Worm (Caenorhabditis elegans) whole organism, L3 larva: Measurements from ENCODE around the gene F53F4.1.

Experiments
- ZK546.5 ChIP-seq: sonication (generic microtip); optimal IDR thresholded peaks from 2 replicates; lab custom pipeline; 2017; ENCODE audit warnings: missing biosample characterization, missing genetic modification characterization
- aly-2 ChIP-seq: fragments of 150-350 bp; optimal IDR thresholded peaks from 2 replicates; lab custom pipeline; 2014; ENCODE audit warnings: missing biosample characterization, missing genetic modification characterization
- ama-1 ChIP-seq: fragments of 150-350 bp; optimal IDR thresholded peaks from 2 replicates; lab custom pipeline; 2018
- ceh-16 ChIP-seq: sonication (generic microtip); optimal IDR thresholded peaks from 2 replicates; lab custom pipeline; 2017; ENCODE audit warnings: missing biosample characterization, missing genetic modification characterization
- ceh-28 ChIP-seq: fragments of 150-350 bp; optimal IDR thresholded peaks from 2 replicates; lab custom pipeline; 2014; ENCODE audit warnings: missing biosample characterization, missing genetic modification reagents, missing genetic modification characterization
- ceh-9 ChIP-seq: sonication (generic microtip); optimal IDR thresholded peaks from 2 replicates; lab custom pipeline; 2018; ENCODE audit warnings: missing biosample characterization, missing genetic modification characterization
- egl-27 ChIP-seq: sonication (generic microtip); optimal IDR thresholded peaks from 4 replicates; lab custom pipeline; 2017; ENCODE audit warnings: missing biosample characterization, missing genetic modification reagents, missing genetic modification characterization
- egl-5 ChIP-seq: fragments of 150-350 bp; optimal IDR thresholded peaks from 2 replicates; lab custom pipeline; 2017; ENCODE audit warnings: missing biosample characterization, missing genetic modification reagents, missing genetic modification characterization, inconsistent platforms
- elt-2 ChIP-seq: sonication (generic microtip); optimal IDR thresholded peaks from 2 replicates; lab custom pipeline; 2016; ENCODE audit warnings: missing genetic modification reagents, mild to moderate bottlenecking, missing genetic modification characterization, missing compliant biosample characterization
- elt-3 ChIP-seq, 3 experiments: fragments of 150-350 bp in 1 of 3; sonication (generic microtip) in 2 of 3; optimal IDR thresholded peaks; 2 replicates in 2 of 3; 4 replicates in 1 of 3; lab custom pipeline; 2014 to 2017; ENCODE audit warnings: missing biosample characterization in 3 of 3, missing genetic modification characterization in 3 of 3
- eor-1 ChIP-seq, 2 experiments: fragments of 150-350 bp; optimal IDR thresholded peaks; 2 replicates each; lab custom pipeline; 2014 to 2018; ENCODE audit warnings: missing biosample characterization in 2 of 2, missing genetic modification characterization in 2 of 2
- fkh-2 ChIP-seq: fragments of 150-350 bp; optimal IDR thresholded peaks from 2 replicates; lab custom pipeline; 2014; ENCODE audit warnings: missing biosample characterization, missing genetic modification reagents, missing genetic modification characterization
- hmg-11 ChIP-seq: sonication (generic microtip); optimal IDR thresholded peaks from 2 replicates; lab custom pipeline; 2016; ENCODE audit warnings: missing genetic modification characterization, missing compliant biosample characterization
- jun-1 ChIP-seq: fragments of 150-350 bp; optimal IDR thresholded peaks from 2 replicates; lab custom pipeline; 2014; ENCODE audit warnings: missing biosample characterization, missing genetic modification reagents, missing genetic modification characterization
- lin-15B ChIP-seq: fragments of 150-350 bp; optimal IDR thresholded peaks from 2 replicates; lab custom pipeline; 2014; ENCODE audit warnings: missing biosample characterization, missing genetic modification characterization
- lin-39 ChIP-seq: fragments of 150-350 bp; optimal IDR thresholded peaks from 2 replicates; lab custom pipeline; 2018; ENCODE audit warnings: missing biosample characterization, missing genetic modification reagents, missing genetic modification characterization
- lsy-12 ChIP-seq: sonication (generic microtip); optimal IDR thresholded peaks from 2 replicates; lab custom pipeline; 2016; ENCODE audit warnings: mild to moderate bottlenecking, missing genetic modification characterization, missing compliant biosample characterization
- mdl-1 ChIP-seq: fragments of 150-350 bp; optimal IDR thresholded peaks from 2 replicates; lab custom pipeline; 2014; ENCODE audit warnings: missing biosample characterization, missing genetic modification characterization
- nfya-1 ChIP-seq: sonication (generic microtip); optimal IDR thresholded peaks from 2 replicates; lab custom pipeline; 2017; ENCODE audit warnings: missing genetic modification characterization, mild to moderate bottlenecking, missing compliant biosample characterization, antibody characterized with exemption, moderate library complexity; ENCODE audit not compliant: insufficient read depth
- nhr-11 ChIP-seq: fragments of 150-350 bp; optimal IDR thresholded peaks from 2 replicates; lab custom pipeline; 2014; ENCODE audit warnings: missing biosample characterization, missing genetic modification characterization
- nhr-12 ChIP-seq: fragments of 150-350 bp; optimal IDR thresholded peaks from 2 replicates; lab custom pipeline; 2014; ENCODE audit warnings: missing biosample characterization, missing genetic modification characterization
- nhr-23 ChIP-seq: fragments of 150-350 bp; optimal IDR thresholded peaks from 2 replicates; lab custom pipeline; 2014; ENCODE audit warnings: missing biosample characterization, missing genetic modification reagents, missing genetic modification characterization
- nhr-237 ChIP-seq: fragments of 150-350 bp; optimal IDR thresholded peaks from 2 replicates; lab custom pipeline; 2014; ENCODE audit warnings: missing biosample characterization, missing genetic modification characterization
- nhr-25 ChIP-seq: sonication (generic microtip); optimal IDR thresholded peaks from 2 replicates; lab custom pipeline; 2017; ENCODE audit warnings: missing biosample characterization, missing genetic modification characterization
- nhr-28 ChIP-seq: fragments of 150-350 bp; optimal IDR thresholded peaks from 2 replicates; lab custom pipeline; 2014; ENCODE audit warnings: missing biosample characterization, missing genetic modification characterization
- nhr-43 ChIP-seq: sonication (generic microtip); optimal IDR thresholded peaks from 2 replicates; lab custom pipeline; 2016; ENCODE audit warnings: mild to moderate bottlenecking, missing genetic modification characterization, missing compliant biosample characterization; ENCODE audit not compliant: poor library complexity, severe bottlenecking
- nhr-76 ChIP-seq: fragments of 150-350 bp; sonication (generic microtip); optimal IDR thresholded peaks from 5 replicates; lab custom pipeline; 2014; ENCODE audit warnings: missing biosample characterization, missing genetic modification characterization
- nhr-77 ChIP-seq: fragments of 150-350 bp; optimal IDR thresholded peaks from 2 replicates; lab custom pipeline; 2014; ENCODE audit warnings: missing biosample characterization, missing genetic modification characterization
- pha-4 ChIP-seq: fragments of 150-350 bp; optimal IDR thresholded peaks from 2 replicates; lab custom pipeline; 2014; ENCODE audit warnings: missing biosample characterization, missing genetic modification reagents, missing genetic modification characterization
- pqm-1 ChIP-seq: fragments of 150-350 bp; optimal IDR thresholded peaks from 2 replicates; lab custom pipeline; 2017; ENCODE audit warnings: missing biosample characterization, missing genetic modification characterization, inconsistent platforms
- sea-2 ChIP-seq: fragments of 150-350 bp; sonication (generic microtip); optimal IDR thresholded peaks from 4 replicates; lab custom pipeline; 2014; ENCODE audit warnings: missing biosample characterization, missing genetic modification reagents, missing genetic modification characterization
- skn-1 ChIP-seq: fragments of 150-350 bp; optimal IDR thresholded peaks from 2 replicates; lab custom pipeline; 2014; ENCODE audit warnings: missing biosample characterization, missing genetic modification characterization
- snpc-4 ChIP-seq: fragments of 150-350 bp; optimal IDR thresholded peaks from 2 replicates; lab custom pipeline; 2014; ENCODE audit warnings: missing biosample characterization, missing genetic modification characterization
- tbx-2 ChIP-seq: sonication (generic microtip); optimal IDR thresholded peaks from 2 replicates; lab custom pipeline; 2016; ENCODE audit warnings: mild to moderate bottlenecking, missing genetic modification characterization, missing compliant biosample characterization
- unc-39 ChIP-seq: sonication (generic microtip); optimal IDR thresholded peaks from 4 replicates; lab custom pipeline; 2017; ENCODE audit warnings: missing biosample characterization, missing genetic modification characterization
- unc-62 ChIP-seq: fragments of 150-350 bp; sonication (generic microtip); optimal IDR thresholded peaks from 4 replicates; lab custom pipeline; 2014; ENCODE audit warnings: missing biosample characterization, missing genetic modification reagents, missing genetic modification characterization
- zag-1 ChIP-seq: fragments of 150-350 bp; optimal IDR thresholded peaks from 2 replicates; lab custom pipeline; 2014; ENCODE audit warnings: missing biosample characterization, missing genetic modification characterization
- ztf-11 ChIP-seq: fragments of 150-350 bp; optimal IDR thresholded peaks from 2 replicates; lab custom pipeline; 2014; ENCODE audit warnings: missing biosample characterization, missing genetic modification characterization
- ztf-4 ChIP-seq: fragments of 150-350 bp; optimal IDR thresholded peaks from 2 replicates; lab custom pipeline; 2014; ENCODE audit warnings: missing biosample characterization, missing genetic modification characterization

The F53F4.1 gene

ce11 chrV:13587902-13588301 is 3.3 kb downstream of the F53F4.1 start, which contains the start of gene F53F4.17:
F53F4.17 (plus strand) TSS chrV:13588202.
- TF ChIP-seq nhr-237 (tag; lab: Kevin White, UChicago) (no peak), unc-39 (tag; lab: Kevin White, UChicago) (no peak), ceh-28 (tag; lab: Kevin White, UChicago) (no peak), ztf-11 (tag; lab: Kevin White, UChicago) (no peak), nhr-11 (tag; lab: Kevin White, UChicago) (no peak), tbx-2 (tag; lab: Kevin White, UChicago) (no peak), eor-1 (tag; optimal IDR thresholded peaks at IDR 0.05; lab: Kevin White, UChicago) (no peak), hmg-11 (tag; lab: Kevin White, UChicago) (no peak), nhr-12 (tag; lab: Kevin White, UChicago) (no peak), skn-1 (tag; lab: Kevin White, UChicago) (no peak)

DNA sequence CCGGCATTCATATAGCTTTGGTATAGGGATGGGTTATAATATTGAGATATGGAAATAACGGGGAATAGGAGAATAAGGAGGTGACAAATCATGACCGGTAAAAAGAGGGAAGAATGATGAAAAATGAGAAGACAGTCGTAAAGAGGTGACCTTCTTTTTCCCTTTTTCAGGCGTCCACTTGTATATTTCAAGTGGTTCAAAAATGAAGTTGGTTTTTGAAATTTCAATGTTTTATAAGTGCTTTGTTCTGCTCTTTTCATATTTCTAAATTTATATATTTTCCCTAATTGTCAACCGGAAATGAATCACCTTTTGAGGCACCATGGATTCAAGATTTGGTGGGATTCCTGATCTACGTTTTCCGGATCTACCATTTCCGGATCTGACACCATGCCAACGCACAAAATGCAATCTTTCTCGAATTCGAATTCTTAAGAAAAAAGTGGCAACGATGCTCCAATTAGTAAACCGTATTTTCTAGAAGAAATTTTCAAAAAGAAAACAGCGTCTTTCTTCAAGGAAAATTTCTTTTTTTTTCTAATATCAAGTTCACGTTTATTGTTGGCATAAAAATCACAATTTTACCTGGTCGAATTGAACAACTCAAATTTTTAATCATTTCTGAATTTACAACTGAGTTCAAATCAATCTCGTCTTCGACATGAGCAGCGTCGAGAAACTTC is 5.1 kb downstream of the F53F4.1 start, which contains the start of the genes F53F4.2 and F53F4.18:
Gene F53F4.2, minus strand, starts transcription at position 101 of the 683 bp plus-strand sequence.
Gene F53F4.18, plus strand, starts transcription at position 633 of the 683 bp plus-strand sequence.
- no peak for TF ChIP-seq nfya-1 (tag; lab: Kevin White, UChicago)
- TF ChIP-seq snpc-4: no peak
- no peak for TF ChIP-seq aly-2 (tag; lab: Kevin White, UChicago)
- no peak for TF ChIP-seq nhr-76 (tag; lab: Kevin White, UChicago)
- no peak for TF ChIP-seq skn-1 (tag; lab: Kevin White, UChicago)
- TF ChIP-seq ztf-11 (tag; lab: Kevin White, UChicago): no peak

- no peak for TF ChIP-seq elt-3 (tag; optimal IDR thresholded peaks at IDR 0.05; lab: Kevin White, UChicago)
- no peak for TF ChIP-seq zag-1 (tag; lab: Kevin White, UChicago)
- no peak for TF ChIP-seq ztf-4
- TF ChIP-seq nhr-77 (tag; lab: Kevin White, UChicago): no peak
- TF ChIP-seq nhr-11 (tag; lab: Kevin White, UChicago): no peak
- no peak for TF ChIP-seq nhr-237 (tag; lab: Kevin White, UChicago)
- TF ChIP-seq mdl-1: no peak
- TF ChIP-seq unc-62 (GFP tag; lab: Kevin White, UChicago): no peak
- no peak for TF ChIP-seq lsy-12 (tag; lab: Kevin White, UChicago)
- TF ChIP-seq nhr-28 (tag; lab: Kevin White, UChicago): no peak
- peak; percentile 34 for TF ChIP-seq nhr-23 (tag; lab: Kevin White, UChicago)
- TF ChIP-seq lin-15B: peak; percentile 80
- TF ChIP-seq ama-1 (lab: Kevin White, UChicago): no peak
- no peak for TF ChIP-seq ceh-9 (tag; lab: Kevin White, UChicago)
- TF ChIP-seq egl-5: no peak
- peak; percentile 43 for TF ChIP-seq pha-4 (tag; lab: Kevin White, UChicago)
- no peak for TF ChIP-seq unc-39 (tag; lab: Kevin White, UChicago)
- no peak for TF ChIP-seq tbx-2 (tag; lab: Kevin White, UChicago)
- TF ChIP-seq hmg-11 (tag; lab: Kevin White, UChicago): no peak
- no peak for TF ChIP-seq jun-1
- TF ChIP-seq nhr-25: no peak
- TF ChIP-seq aly-2 (tag; lab: Kevin White, UChicago): no peak
- peak; percentile 36 for TF ChIP-seq snpc-4
- no peak for TF ChIP-seq lin-39 (tag; lab: Kevin White, UChicago)
- TF ChIP-seq elt-2 (tag; lab: Kevin White, UChicago): no peak
- no peak for TF ChIP-seq nhr-43
- no peak for TF ChIP-seq pqm-1 (tag; lab: Kevin White, UChicago)
- no peak for TF ChIP-seq eor-1 (tag; optimal IDR thresholded peaks at IDR 0.05; lab: Kevin White, UChicago)
- no peak for TF ChIP-seq fkh-2 (tag; lab: Kevin White, UChicago)
- TF ChIP-seq ceh-16: no peak
- TF ChIP-seq egl-27: no peak
- no peak for TF ChIP-seq nhr-76 (tag; lab: Kevin White, UChicago)
- TF ChIP-seq sea-2 (GFP tag; lab: Kevin White, UChicago): no peak
- no peak for TF ChIP-seq skn-1 (tag; lab: Kevin White, UChicago)
- no peak for TF ChIP-seq ZK546.5 (tag; lab: Kevin White, UChicago)
These were observed 7.1 kb downstream of the F53F4.1 start, which contains the start of gene tbcb-1 for ce11 chrV:13591504-13592174. tbcb-1 (plus strand) TSS chrV:13592124.
